Worm (Caenorhabditis elegans) whole organism, L3 larva: ENCODE measurements around the gene moa-1.

Source experiments
- R02D3.7 ChIP-seq: fragments of 150-350 bp; optimal IDR thresholded peaks from 2 replicates; lab custom pipeline; 2014; ENCODE audit warnings: missing biosample characterization, missing genetic modification characterization
- ceh-16 ChIP-seq: sonication (generic microtip); optimal IDR thresholded peaks from 2 replicates; lab custom pipeline; 2017; ENCODE audit warnings: missing biosample characterization, missing genetic modification characterization
- ceh-28 ChIP-seq: fragments of 150-350 bp; optimal IDR thresholded peaks from 2 replicates; lab custom pipeline; 2014; ENCODE audit warnings: missing biosample characterization, missing genetic modification reagents, missing genetic modification characterization
- ceh-9 ChIP-seq: sonication (generic microtip); optimal IDR thresholded peaks from 2 replicates; lab custom pipeline; 2018; ENCODE audit warnings: missing biosample characterization, missing genetic modification characterization
- egl-27 ChIP-seq: sonication (generic microtip); optimal IDR thresholded peaks from 4 replicates; lab custom pipeline; 2017; ENCODE audit warnings: missing biosample characterization, missing genetic modification reagents, missing genetic modification characterization
- elt-1 ChIP-seq: fragments of 150-350 bp; optimal IDR thresholded peaks from 2 replicates; lab custom pipeline; 2014; ENCODE audit warnings: missing biosample characterization, missing genetic modification characterization
- elt-2 ChIP-seq: sonication (generic microtip); optimal IDR thresholded peaks from 2 replicates; lab custom pipeline; 2016; ENCODE audit warnings: missing genetic modification reagents, mild to moderate bottlenecking, missing genetic modification characterization, missing compliant biosample characterization
- elt-3 ChIP-seq, 3 experiments: fragments of 150-350 bp in 1 of 3; sonication (generic microtip) in 2 of 3; optimal IDR thresholded peaks; 2 replicates in 2 of 3; 4 replicates in 1 of 3; lab custom pipeline; 2014 to 2017; ENCODE audit warnings: missing biosample characterization in 3 of 3, missing genetic modification characterization in 3 of 3
- eor-1 ChIP-seq, 2 experiments: fragments of 150-350 bp; optimal IDR thresholded peaks; 2 replicates each; lab custom pipeline; 2014 to 2018; ENCODE audit warnings: missing biosample characterization in 2 of 2, missing genetic modification characterization in 2 of 2
- fkh-10 ChIP-seq: sonication (generic microtip); optimal IDR thresholded peaks from 2 replicates; lab custom pipeline; 2017; ENCODE audit warnings: missing biosample characterization, missing genetic modification reagents, missing genetic modification characterization
- fkh-2 ChIP-seq: fragments of 150-350 bp; optimal IDR thresholded peaks from 2 replicates; lab custom pipeline; 2014; ENCODE audit warnings: missing biosample characterization, missing genetic modification reagents, missing genetic modification characterization
- fos-1 ChIP-seq: fragments of 150-350 bp; optimal IDR thresholded peaks from 2 replicates; lab custom pipeline; 2014; ENCODE audit warnings: missing biosample characterization, missing genetic modification characterization
- hmg-11 ChIP-seq: sonication (generic microtip); optimal IDR thresholded peaks from 2 replicates; lab custom pipeline; 2016; ENCODE audit warnings: missing genetic modification characterization, missing compliant biosample characterization
- lin-39 ChIP-seq: fragments of 150-350 bp; optimal IDR thresholded peaks from 2 replicates; lab custom pipeline; 2018; ENCODE audit warnings: missing biosample characterization, missing genetic modification reagents, missing genetic modification characterization
- lsy-12 ChIP-seq: sonication (generic microtip); optimal IDR thresholded peaks from 2 replicates; lab custom pipeline; 2016; ENCODE audit warnings: mild to moderate bottlenecking, missing genetic modification characterization, missing compliant biosample characterization
- mdl-1 ChIP-seq: fragments of 150-350 bp; optimal IDR thresholded peaks from 2 replicates; lab custom pipeline; 2014; ENCODE audit warnings: missing biosample characterization, missing genetic modification characterization
- nhr-11 ChIP-seq: fragments of 150-350 bp; optimal IDR thresholded peaks from 2 replicates; lab custom pipeline; 2014; ENCODE audit warnings: missing biosample characterization, missing genetic modification characterization
- nhr-12 ChIP-seq: fragments of 150-350 bp; optimal IDR thresholded peaks from 2 replicates; lab custom pipeline; 2014; ENCODE audit warnings: missing biosample characterization, missing genetic modification characterization
- nhr-23 ChIP-seq: fragments of 150-350 bp; optimal IDR thresholded peaks from 2 replicates; lab custom pipeline; 2014; ENCODE audit warnings: missing biosample characterization, missing genetic modification reagents, missing genetic modification characterization
- nhr-237 ChIP-seq: fragments of 150-350 bp; optimal IDR thresholded peaks from 2 replicates; lab custom pipeline; 2014; ENCODE audit warnings: missing biosample characterization, missing genetic modification characterization
- nhr-25 ChIP-seq: sonication (generic microtip); optimal IDR thresholded peaks from 2 replicates; lab custom pipeline; 2017; ENCODE audit warnings: missing biosample characterization, missing genetic modification characterization
- nhr-67 ChIP-seq: fragments of 150-350 bp; optimal IDR thresholded peaks from 2 replicates; lab custom pipeline; 2014; ENCODE audit warnings: missing biosample characterization, missing genetic modification characterization
- nhr-76 ChIP-seq: fragments of 150-350 bp; sonication (generic microtip); optimal IDR thresholded peaks from 5 replicates; lab custom pipeline; 2014; ENCODE audit warnings: missing biosample characterization, missing genetic modification characterization
- nhr-77 ChIP-seq: fragments of 150-350 bp; optimal IDR thresholded peaks from 2 replicates; lab custom pipeline; 2014; ENCODE audit warnings: missing biosample characterization, missing genetic modification characterization
- pqm-1 ChIP-seq: fragments of 150-350 bp; optimal IDR thresholded peaks from 2 replicates; lab custom pipeline; 2017; ENCODE audit warnings: missing biosample characterization, missing genetic modification characterization, inconsistent platforms
- skn-1 ChIP-seq: fragments of 150-350 bp; optimal IDR thresholded peaks from 2 replicates; lab custom pipeline; 2014; ENCODE audit warnings: missing biosample characterization, missing genetic modification characterization
- tbx-2 ChIP-seq: sonication (generic microtip); optimal IDR thresholded peaks from 2 replicates; lab custom pipeline; 2016; ENCODE audit warnings: mild to moderate bottlenecking, missing genetic modification characterization, missing compliant biosample characterization
- unc-39 ChIP-seq: sonication (generic microtip); optimal IDR thresholded peaks from 4 replicates; lab custom pipeline; 2017; ENCODE audit warnings: missing biosample characterization, missing genetic modification characterization
- ztf-11 ChIP-seq: fragments of 150-350 bp; optimal IDR thresholded peaks from 2 replicates; lab custom pipeline; 2014; ENCODE audit warnings: missing biosample characterization, missing genetic modification characterization
- ztf-4 ChIP-seq: fragments of 150-350 bp; optimal IDR thresholded peaks from 2 replicates; lab custom pipeline; 2014; ENCODE audit warnings: missing biosample characterization, missing genetic modification characterization

The moa-1 gene

DNA sequence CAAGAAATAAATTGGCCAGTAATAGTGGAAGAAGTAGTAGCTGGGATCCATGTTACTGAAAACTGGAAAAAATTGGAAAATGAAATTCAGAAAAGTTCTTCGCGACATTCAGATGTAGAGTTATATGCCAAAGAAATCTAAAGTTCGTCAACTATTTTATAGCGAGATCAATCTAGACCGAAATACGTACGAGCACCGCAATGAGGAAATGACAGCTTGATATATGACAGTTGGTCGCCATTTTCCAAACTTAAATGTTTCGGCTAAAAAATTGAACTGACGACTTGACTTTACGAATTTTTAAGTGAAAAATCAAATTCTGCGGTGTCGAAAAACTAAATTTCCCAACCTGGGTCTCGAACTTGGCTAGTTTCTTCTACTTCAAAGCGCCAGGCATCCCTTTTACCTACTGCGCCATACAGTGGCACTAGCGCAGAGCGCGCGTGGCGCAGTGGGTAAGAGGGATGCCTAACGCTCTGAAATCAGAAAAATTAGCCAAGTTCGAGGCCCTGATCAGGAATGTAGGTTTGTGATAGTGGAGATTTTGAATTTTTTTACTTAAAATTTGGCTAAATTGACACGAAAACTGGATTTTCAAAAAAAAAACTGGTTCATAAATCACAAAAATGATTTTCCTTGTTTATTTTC lies 13.0 kb upstream of the moa-1 start, which contains the start of gene srd-66:
Gene srd-66 (minus strand): TSS at position 51 of the 648 bp plus-strand sequence.
- TF ChIP-seq pqm-1 (no peak), elt-1 (no peak), nhr-76 (no peak)

DNA sequence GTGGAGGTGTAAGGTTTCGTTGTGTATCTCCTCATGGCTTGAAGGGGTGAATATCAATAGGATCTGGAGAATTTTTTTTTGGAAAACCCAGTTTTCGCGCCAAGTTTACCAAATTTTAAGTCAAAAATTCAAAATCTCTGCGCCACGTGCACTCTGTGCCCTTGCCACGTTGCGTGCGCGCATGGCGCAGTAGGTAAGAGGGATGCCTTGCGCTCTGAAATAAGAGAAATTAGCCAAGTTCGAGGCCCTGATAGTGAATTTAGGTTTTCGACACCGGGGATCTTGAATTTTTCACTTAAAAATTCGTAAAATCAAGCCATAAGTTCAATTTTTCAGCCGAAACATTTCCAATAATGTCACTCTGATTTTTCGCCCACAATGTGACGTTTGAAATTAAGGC lies 11.8 kb upstream of the moa-1 start:
- TF ChIP-seq fos-1: no peak
- no peak for TF ChIP-seq skn-1 (tag; lab: Kevin White, UChicago)
- TF ChIP-seq eor-1 (tag; optimal IDR thresholded peaks at IDR 0.05; lab: Kevin White, UChicago): no peak
- no peak for TF ChIP-seq nhr-237
- TF ChIP-seq ceh-16 (tag; lab: Kevin White, UChicago): no peak
- no peak for TF ChIP-seq nhr-77
- no peak for TF ChIP-seq elt-3 (tag; optimal IDR thresholded peaks at IDR 0.05; lab: Kevin White, UChicago)
- TF ChIP-seq, all 47 proteins: peak for 0

DNA sequence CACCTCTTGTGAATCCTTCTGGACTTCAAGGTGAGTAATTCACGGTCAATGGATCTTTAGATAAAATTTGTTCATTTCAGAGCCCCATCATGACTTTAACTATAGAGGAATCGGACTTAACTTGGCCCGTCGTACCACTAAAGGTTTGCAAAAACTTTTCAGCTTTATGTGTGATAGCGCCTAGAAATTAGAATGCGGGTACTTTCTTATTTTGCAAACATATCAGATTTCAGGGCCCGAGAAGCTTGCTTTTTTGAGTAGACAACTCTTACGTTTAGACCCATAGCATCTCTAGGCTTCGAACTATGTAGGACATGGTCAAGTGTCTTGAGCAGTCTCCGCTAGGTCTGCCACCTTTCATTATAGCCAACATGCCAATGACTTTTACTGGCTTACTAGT lies 7.7 kb upstream of the moa-1 start:
- no peak for TF ChIP-seq nhr-11 (tag; lab: Kevin White, UChicago)
- TF ChIP-seq ceh-28 (tag; lab: Kevin White, UChicago): no peak
- no peak for TF ChIP-seq mdl-1 (tag; lab: Kevin White, UChicago)
- TF ChIP-seq ztf-11 (tag; lab: Kevin White, UChicago): no peak
- no peak for TF ChIP-seq ceh-16 (tag; lab: Kevin White, UChicago)
- no peak for TF ChIP-seq nhr-25 (tag; lab: Kevin White, UChicago)
- TF ChIP-seq ztf-4 (tag; lab: Kevin White, UChicago): no peak
- TF ChIP-seq fkh-2 (tag; lab: Kevin White, UChicago): no peak
- TF ChIP-seq nhr-77: no peak
- TF ChIP-seq unc-39 (tag; lab: Kevin White, UChicago): no peak
- no peak for TF ChIP-seq fos-1
- TF ChIP-seq lsy-12 (tag; lab: Kevin White, UChicago): no peak
- no peak for TF ChIP-seq hmg-11 (tag; lab: Kevin White, UChicago)
- TF ChIP-seq lin-39 (tag; lab: Kevin White, UChicago): no peak

DNA sequence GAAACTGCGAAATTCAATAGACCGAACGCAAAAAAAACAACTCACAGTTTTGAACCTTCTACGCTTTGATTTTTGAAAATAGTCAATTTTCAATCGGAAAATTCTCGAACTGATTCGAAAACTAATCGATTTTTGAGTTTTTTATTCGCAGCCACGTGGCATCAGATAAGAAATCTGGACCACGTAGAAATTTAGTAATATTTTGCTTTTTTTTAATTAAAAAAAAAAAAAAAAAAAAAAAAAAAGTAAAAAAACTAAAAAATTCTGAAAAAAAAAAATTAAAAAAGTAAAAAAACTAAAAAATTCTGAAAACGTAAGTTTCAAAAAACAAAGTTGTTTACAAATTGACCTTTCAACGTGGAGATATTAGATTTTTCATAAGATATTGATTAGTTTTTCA lies 6.9 kb upstream of the moa-1 start, which contains the start of gene R155.3:
Gene R155.3 (minus strand): TSS at position 101 of the 400 bp plus-strand sequence.
- no peak for TF ChIP-seq nhr-67 (tag; lab: Kevin White, UChicago)
- no peak for TF ChIP-seq nhr-23 (tag; lab: Kevin White, UChicago)

ce11 chrIII:1975992-1976391 lies 6.3 kb upstream of the moa-1 start:
- no peak for TF ChIP-seq nhr-76
- TF ChIP-seq nhr-12 (tag; lab: Kevin White, UChicago): no peak
- no peak for TF ChIP-seq ztf-11 (tag; lab: Kevin White, UChicago)
- TF ChIP-seq ceh-16 (tag; lab: Kevin White, UChicago): no peak
- TF ChIP-seq fkh-2 (tag; lab: Kevin White, UChicago): no peak
- no peak for TF ChIP-seq elt-1
- no peak for TF ChIP-seq nhr-25 (tag; lab: Kevin White, UChicago)
- no peak for TF ChIP-seq tbx-2 (tag; lab: Kevin White, UChicago)
- no peak for TF ChIP-seq fkh-10 (GFP tag; lab: Kevin White, UChicago)
- no peak for TF ChIP-seq nhr-11 (tag; lab: Kevin White, UChicago)
- no peak for TF ChIP-seq skn-1 (tag; lab: Kevin White, UChicago)
- no peak for TF ChIP-seq nhr-67 (tag; lab: Kevin White, UChicago)
- no peak for TF ChIP-seq ztf-4 (tag; lab: Kevin White, UChicago)
- TF ChIP-seq pqm-1: no peak
- no peak for TF ChIP-seq mdl-1 (tag; lab: Kevin White, UChicago)
- TF ChIP-seq R02D3.7: no peak
- no peak for TF ChIP-seq egl-27 (tag; lab: Kevin White, UChicago)
- TF ChIP-seq, all 47 proteins: peak for 0

DNA sequence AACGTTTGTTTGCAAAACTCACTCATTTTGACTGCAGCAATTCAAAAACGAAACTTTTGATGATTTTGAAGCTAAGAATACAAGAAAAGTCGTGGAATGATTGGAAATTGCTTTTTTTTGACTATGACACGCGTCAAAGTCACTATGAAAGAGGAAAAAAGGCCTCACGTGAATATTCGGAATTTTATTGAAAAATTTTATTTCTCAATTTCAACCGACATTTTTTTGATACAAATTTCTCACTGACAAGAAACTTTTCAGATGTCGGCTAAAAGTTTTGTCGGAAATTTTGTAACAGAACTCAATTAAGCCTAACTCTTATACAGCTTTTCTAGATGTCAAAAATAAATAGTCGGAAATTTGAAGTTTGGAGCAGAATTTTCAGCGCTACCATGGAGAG lies 731 bp upstream of the moa-1 start, which contains the start of gene R155.5:
Gene R155.5 (minus strand): TSS at position 101 of the 400 bp plus-strand sequence.
- TF ChIP-seq ztf-4 (tag; lab: Kevin White, UChicago): no peak
- no peak for TF ChIP-seq nhr-12 (tag; lab: Kevin White, UChicago)
- no peak for TF ChIP-seq elt-2
- no peak for TF ChIP-seq ceh-9
- TF ChIP-seq tbx-2 (tag; lab: Kevin White, UChicago): no peak
- TF ChIP-seq ztf-11 (tag; lab: Kevin White, UChicago): no peak
- TF ChIP-seq eor-1 (tag; optimal IDR thresholded peaks at IDR 0.05; lab: Kevin White, UChicago): no peak
